Worm (Caenorhabditis elegans): ENCODE results near the gene R02D3.8.

ce11 chrIV:293163-293755 lies 36.3 kb upstream of the R02D3.8 start:
- TF ChIP-seq nfya-1 (tag; optimal IDR thresholded peaks at IDR 0.05; ENCODE audit: insufficient read depth) (no peak), egl-27 (tag; optimal IDR thresholded peaks at IDR 0.05) (no peak), ceh-82 (tag; optimal IDR thresholded peaks at IDR 0.05) (no peak), nhr-237 (tag; optimal IDR thresholded peaks at IDR 0.05) (no peak), tbx-2 (tag; optimal IDR thresholded peaks at IDR 0.05) (no peak), ceh-9 (tag; optimal IDR thresholded peaks at IDR 0.05) (no peak), pha-4 (tag; optimal IDR thresholded peaks at IDR 0.05) (no peak), ZK546.5 (tag; optimal IDR thresholded peaks at IDR 0.05) (no peak), zag-1 (tag; optimal IDR thresholded peaks at IDR 0.05) (no peak), R02D3.7 (tag; optimal IDR thresholded peaks at IDR 0.05) (no peak), ama-1 (optimal IDR thresholded peaks at IDR 0.05) (no peak), unc-39 (tag; optimal IDR thresholded peaks at IDR 0.05) (no peak), ztf-11 (tag; optimal IDR thresholded peaks at IDR 0.05) (no peak)

Measured in whole organism, L3 larva.